Worm (Caenorhabditis elegans) whole organism, mixed stage, embryonic: ENCODE results near the gene R07H5.9.

Experiments used
- M03D4.4 ChIP-seq: sonication (generic microtip); optimal IDR thresholded peaks from 2 replicates; lab custom pipeline; 2017; ENCODE audit warnings: mild to moderate bottlenecking, missing genetic modification characterization, missing compliant biosample characterization
- bed-3 ChIP-seq: fragments of 200-800 bp; sonication (Bioruptor generic); optimal IDR thresholded peaks from 3 replicates; lab custom pipeline; 2018; ENCODE audit warnings: mild to moderate bottlenecking, missing genetic modification characterization, moderate library complexity, missing compliant biosample characterization
- blmp-1 ChIP-seq: fragments of 150-350 bp; optimal IDR thresholded peaks from 2 replicates; lab custom pipeline; 2014; ENCODE audit warnings: missing biosample characterization, missing genetic modification characterization
- ces-1 ChIP-seq: fragments of 150-350 bp; optimal IDR thresholded peaks from 2 replicates; lab custom pipeline; 2014; ENCODE audit warnings: missing biosample characterization, missing genetic modification reagents, missing genetic modification characterization
- cnd-1 ChIP-seq: fragments of 200-800 bp; sonication (Bioruptor generic); optimal IDR thresholded peaks from 2 replicates; lab custom pipeline; 2018; ENCODE audit warnings: mild to moderate bottlenecking, missing genetic modification characterization, missing compliant biosample characterization
- drap-1 ChIP-seq: fragments of 200-800 bp; sonication (Bioruptor generic); optimal IDR thresholded peaks from 3 replicates; lab custom pipeline; 2018; ENCODE audit warnings: mild to moderate bottlenecking, missing genetic modification characterization, missing compliant biosample characterization
- elt-1 ChIP-seq: sonication (generic microtip); optimal IDR thresholded peaks from 2 replicates; lab custom pipeline; 2017; ENCODE audit warnings: missing genetic modification characterization, mild to moderate bottlenecking, missing compliant biosample characterization, antibody characterized with exemption, moderate library complexity, borderline replicate concordance; ENCODE audit not compliant: insufficient read depth
- elt-3 ChIP-seq: fragments of 150-350 bp; optimal IDR thresholded peaks from 2 replicates; lab custom pipeline; 2014; ENCODE audit warnings: missing biosample characterization, missing genetic modification characterization
- flh-1 ChIP-seq: fragments of 200-800 bp; sonication (Bioruptor generic); optimal IDR thresholded peaks from 2 replicates; lab custom pipeline; 2018; ENCODE audit warnings: mild to moderate bottlenecking, missing genetic modification characterization, moderate library complexity, missing compliant biosample characterization
- ham-2 ChIP-seq: fragments of 200-800 bp; sonication (Bioruptor generic); optimal IDR thresholded peaks from 2 replicates; lab custom pipeline; 2018; ENCODE audit warnings: mild to moderate bottlenecking, missing genetic modification characterization, missing compliant biosample characterization
- lin-13 ChIP-seq: fragments of 150-350 bp; optimal IDR thresholded peaks from 2 replicates; lab custom pipeline; 2014; ENCODE audit warnings: missing biosample characterization, missing genetic modification characterization
- lsy-2 ChIP-seq: fragments of 150-350 bp; optimal IDR thresholded peaks from 2 replicates; lab custom pipeline; 2014; ENCODE audit warnings: missing biosample characterization, missing genetic modification characterization
- mep-1 ChIP-seq: fragments of 150-350 bp; optimal IDR thresholded peaks from 2 replicates; lab custom pipeline; 2017; ENCODE audit warnings: missing biosample characterization, missing genetic modification reagents, missing genetic modification characterization, inconsistent platforms
- mls-2 ChIP-seq: sonication (generic microtip); optimal IDR thresholded peaks from 2 replicates; lab custom pipeline; 2016; ENCODE audit warnings: mild to moderate bottlenecking, missing genetic modification characterization, moderate library complexity, missing compliant biosample characterization
- nhr-12 ChIP-seq: fragments of 150-350 bp; optimal IDR thresholded peaks from 2 replicates; lab custom pipeline; 2014; ENCODE audit warnings: missing biosample characterization, missing genetic modification characterization
- nhr-2 ChIP-seq: fragments of 150-350 bp; optimal IDR thresholded peaks from 2 replicates; lab custom pipeline; 2014; ENCODE audit warnings: missing biosample characterization, missing genetic modification characterization
- nhr-237 ChIP-seq: fragments of 150-350 bp; optimal IDR thresholded peaks from 2 replicates; lab custom pipeline; 2014; ENCODE audit warnings: missing biosample characterization, missing genetic modification characterization
- nhr-28 ChIP-seq: fragments of 150-350 bp; optimal IDR thresholded peaks from 2 replicates; lab custom pipeline; 2014; ENCODE audit warnings: missing biosample characterization, missing genetic modification characterization
- nhr-76 ChIP-seq: sonication (generic microtip); optimal IDR thresholded peaks from 2 replicates; lab custom pipeline; 2017; ENCODE audit warnings: missing biosample characterization, missing genetic modification characterization
- pha-4 ChIP-seq: fragments of 150-350 bp; optimal IDR thresholded peaks from 2 replicates; lab custom pipeline; 2018; ENCODE audit warnings: missing biosample characterization, missing genetic modification reagents, missing genetic modification characterization
- sem-2 ChIP-seq: fragments of 200-800 bp; sonication (Bioruptor generic); optimal IDR thresholded peaks from 2 replicates; lab custom pipeline; 2018; ENCODE audit warnings: mild to moderate bottlenecking, missing genetic modification characterization, missing compliant biosample characterization
- snpc-4 ChIP-seq: fragments of 150-350 bp; optimal IDR thresholded peaks from 2 replicates; lab custom pipeline; 2014; ENCODE audit warnings: missing biosample characterization, missing genetic modification characterization
- sptf-1 ChIP-seq: sonication (generic microtip); optimal IDR thresholded peaks from 2 replicates; lab custom pipeline; 2017; ENCODE audit warnings: mild to moderate bottlenecking, missing genetic modification characterization, moderate library complexity, missing compliant biosample characterization
- unc-120 ChIP-seq: sonication (generic microtip); optimal IDR thresholded peaks from 2 replicates; lab custom pipeline; 2017; ENCODE audit warnings: missing genetic modification characterization, missing compliant biosample characterization; ENCODE audit not compliant: poor library complexity, severe bottlenecking
- unc-39 ChIP-seq: fragments of 150-350 bp; optimal IDR thresholded peaks from 2 replicates; lab custom pipeline; 2014; ENCODE audit warnings: missing biosample characterization, missing genetic modification characterization
- unc-62 ChIP-seq: fragments of 150-350 bp; optimal IDR thresholded peaks from 2 replicates; lab custom pipeline; 2014; ENCODE audit warnings: missing biosample characterization, missing genetic modification reagents, missing genetic modification characterization
- zip-8 ChIP-seq: fragments of 150-350 bp; optimal IDR thresholded peaks from 2 replicates; lab custom pipeline; 2014; ENCODE audit warnings: missing biosample characterization, missing genetic modification characterization
- ztf-11 ChIP-seq: fragments of 150-350 bp; optimal IDR thresholded peaks from 2 replicates; lab custom pipeline; 2014; ENCODE audit warnings: missing biosample characterization, missing genetic modification characterization

The R07H5.9 gene

DNA sequence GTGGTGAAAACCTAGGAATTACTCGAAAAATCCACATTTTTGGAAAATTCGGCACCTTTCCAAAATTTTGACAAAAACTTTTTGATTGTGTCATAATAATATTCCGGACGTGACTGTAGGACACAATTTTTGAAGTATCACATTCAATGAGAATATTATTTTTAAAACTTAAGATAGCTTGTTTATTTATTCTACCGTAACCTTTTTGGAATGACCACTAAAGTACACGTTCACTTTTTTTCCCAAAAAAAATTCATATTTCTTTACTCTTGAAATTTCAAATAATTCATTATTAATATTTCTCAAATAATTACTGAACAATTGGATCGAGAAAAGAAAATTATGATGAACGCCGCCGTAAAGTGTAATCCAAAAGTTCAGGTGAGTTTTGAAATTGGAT is at the start of gene R07H5.9:
R07H5.9 (plus strand) TSS at position 301 of the 400 bp plus-strand sequence.
- TF ChIP-seq unc-39 (tag; lab: Kevin White, UChicago) (no peak), nhr-76 (tag; lab: Kevin White, UChicago) (no peak), nhr-237 (tag; lab: Kevin White, UChicago) (no peak)

DNA sequence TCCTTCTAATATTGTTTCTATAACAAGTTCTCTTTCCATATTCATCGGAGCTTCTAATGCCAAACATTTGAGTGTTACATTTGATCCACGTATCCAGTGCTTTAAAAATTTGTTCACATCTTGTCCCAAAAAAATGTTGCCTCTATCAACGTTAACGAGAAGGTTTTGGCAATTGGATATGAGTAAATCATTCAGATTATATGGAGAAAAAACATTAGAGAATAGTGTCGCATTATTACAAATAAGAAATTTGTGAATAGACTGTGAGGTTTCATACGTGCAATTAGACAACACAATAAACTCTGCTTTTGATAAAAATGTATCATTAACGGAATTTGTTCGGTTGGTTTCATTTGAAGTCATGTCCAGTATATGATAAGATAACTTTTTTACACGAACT is 47.4 kb upstream of the R07H5.9 start, which contains the start of gene mboa-4:
mboa-4 (minus strand) TSS at position 101 of the 400 bp plus-strand sequence.
- TF ChIP-seq nhr-12 (no peak), snpc-4 (tag; lab: Kevin White, UChicago) (no peak), nhr-28 (no peak), sptf-1 (tag; lab: Kevin White, UChicago) (no peak), drap-1 (GFP tag; lab: Kevin White, UChicago) (no peak), unc-120 (tag; lab: Kevin White, UChicago) (no peak)
- TF ChIP-seq, all 35 proteins: peak for 0

DNA sequence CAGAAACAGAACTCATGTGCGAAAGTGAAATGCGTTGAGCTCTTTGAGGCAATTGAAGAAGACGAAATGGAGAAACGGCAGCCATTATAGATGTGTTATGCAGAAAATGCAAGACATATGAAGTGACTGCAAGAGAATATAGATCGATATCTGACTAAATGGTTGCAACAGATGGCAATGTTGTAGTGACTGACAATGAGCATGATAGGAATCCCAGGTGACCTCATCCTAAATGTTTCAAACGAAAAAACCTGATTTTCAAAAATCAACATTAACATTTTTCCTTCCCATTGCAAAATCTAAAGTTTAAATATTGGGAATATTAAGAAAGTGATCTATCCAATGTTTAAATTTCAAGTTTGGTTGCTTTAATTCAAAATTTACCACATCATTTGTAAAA is 46.6 kb upstream of the R07H5.9 start, which contains the start of gene C08F8.15:
C08F8.15 (minus strand) TSS at position 101 of the 400 bp plus-strand sequence.
- TF ChIP-seq lsy-2 (tag; lab: Kevin White, UChicago) (no peak), ces-1 (GFP tag; lab: Kevin White, UChicago) (no peak), mep-1 (tag; lab: Kevin White, UChicago) (no peak), ham-2 (GFP tag; lab: Kevin White, UChicago) (no peak), M03D4.4 (tag; lab: Kevin White, UChicago) (no peak), cnd-1 (tag; lab: Kevin White, UChicago) (no peak), zip-8 (tag; lab: Kevin White, UChicago) (no peak), blmp-1 (tag; lab: Kevin White, UChicago) (no peak), nhr-76 (tag; lab: Kevin White, UChicago) (no peak), nhr-2 (tag; lab: Kevin White, UChicago) (no peak), sem-2 (GFP tag; lab: Kevin White, UChicago) (no peak), elt-1 (tag; lab: Kevin White, UChicago) (no peak), unc-39 (tag; lab: Kevin White, UChicago) (no peak), lin-13 (tag; lab: Kevin White, UChicago) (no peak)

DNA sequence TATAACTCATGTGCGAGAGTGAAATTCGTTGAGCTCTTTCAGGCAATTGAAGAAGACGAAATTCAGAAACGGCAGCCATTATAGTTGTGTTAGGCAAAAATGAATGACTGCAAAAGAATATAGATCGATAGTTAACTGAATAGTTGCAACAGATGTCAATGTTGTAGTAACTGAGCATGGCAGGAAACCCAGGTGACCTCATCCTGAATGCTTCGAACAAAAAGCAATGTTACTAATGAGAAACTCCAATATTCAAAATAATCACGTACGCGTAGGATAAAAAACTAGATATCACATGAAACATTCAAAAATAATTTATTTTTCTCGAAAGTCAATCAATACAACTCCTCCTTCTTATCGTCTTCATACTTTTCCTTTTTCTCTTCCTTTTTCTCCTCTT is 44.8 kb upstream of the R07H5.9 start, which contains the start of gene fbxb-9:
fbxb-9 (minus strand) TSS at position 101 of the 400 bp plus-strand sequence.
- no peak for TF ChIP-seq drap-1 (GFP tag; lab: Kevin White, UChicago)
- no peak for TF ChIP-seq cnd-1 (tag; lab: Kevin White, UChicago)
- no peak for TF ChIP-seq blmp-1 (tag; lab: Kevin White, UChicago)
- TF ChIP-seq mls-2 (tag; lab: Kevin White, UChicago), result no peak
- TF ChIP-seq lin-13 (tag; lab: Kevin White, UChicago), result no peak
- TF ChIP-seq unc-62 (GFP tag; lab: Kevin White, UChicago), result no peak

DNA sequence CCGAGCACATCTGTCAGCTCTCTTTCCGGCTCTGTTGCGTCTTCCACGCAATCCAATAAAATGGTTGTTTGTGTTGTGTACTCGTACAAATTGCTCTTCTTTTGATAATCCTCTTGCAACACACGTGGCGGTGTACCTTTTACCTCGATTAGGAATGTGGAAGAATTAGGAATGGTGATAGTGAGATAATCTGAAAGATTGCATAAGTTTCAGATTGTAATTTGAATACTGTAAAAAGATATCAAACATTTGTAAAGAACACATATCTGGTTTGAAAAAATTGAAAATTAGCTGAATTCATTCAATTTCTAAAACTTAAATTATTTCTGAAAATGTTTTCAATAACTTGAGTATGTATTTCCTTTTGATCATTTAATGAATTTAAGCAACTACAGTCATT is 42.5 kb upstream of the R07H5.9 start, which contains the start of gene C08F8.6:
C08F8.6 (minus strand) TSS at position 101 of the 400 bp plus-strand sequence.
- TF ChIP-seq nhr-2 (tag; lab: Kevin White, UChicago) (peak; percentile 34), ztf-11 (tag; lab: Kevin White, UChicago) (no peak), sptf-1 (tag; lab: Kevin White, UChicago) (no peak), bed-3 (no peak), ces-1 (GFP tag; lab: Kevin White, UChicago) (no peak), nhr-76 (tag; lab: Kevin White, UChicago) (no peak), flh-1 (no peak)

ce11 chrIV:11169652-11170051 is 37.6 kb upstream of the R07H5.9 start, which contains the start of gene nhr-67:
TSS of gene nhr-67 (plus strand) at chrIV:11169748.
- TF ChIP-seq ztf-11 (tag; lab: Kevin White, UChicago) (no peak), elt-3 (tag; lab: Kevin White, UChicago) (no peak), snpc-4 (tag; lab: Kevin White, UChicago) (no peak), pha-4 (tag; lab: Kevin White, UChicago) (no peak), nhr-28 (no peak), cnd-1 (tag; lab: Kevin White, UChicago) (no peak), nhr-237 (tag; lab: Kevin White, UChicago) (no peak)
